Fruit fly (Drosophila melanogaster) whole organism, embryonic: ENCODE data around the gene UQCR-Q.

Experiments used
- CG11093 ChIP-seq: fragments of 200-800 bp; sonication (Bioruptor generic); IDR thresholded peaks from 3 replicates; pipeline ENCODE4 v1.3.6; 2022; ENCODE audit warnings: missing biosample characterization, missing genetic modification characterization
- CG11247 ChIP-seq: fragments of 200-800 bp; sonication (Bioruptor generic); IDR thresholded peaks from 2 replicates; pipeline ENCODE4 v1.3.6; 2022; ENCODE audit warnings: missing biosample characterization, missing genetic modification characterization
- CG11696 ChIP-seq: fragments of 200-800 bp; sonication (Bioruptor generic); IDR thresholded peaks from 2 replicates; pipeline ENCODE4 v1.3.6; 2022; ENCODE audit warnings: missing biosample characterization, missing genetic modification characterization
- CG12219 ChIP-seq: fragments of 200-800 bp; sonication (Bioruptor generic); optimal IDR thresholded peaks from 3 replicates; lab custom pipeline; 2018; ENCODE audit warnings: missing biosample characterization, mild to moderate bottlenecking, missing genetic modification characterization
- CG13296 ChIP-seq: fragments of 200-800 bp; sonication (Bioruptor generic); optimal IDR thresholded peaks from 3 replicates; lab custom pipeline; 2018; ENCODE audit warnings: missing biosample characterization, mild to moderate bottlenecking, missing genetic modification characterization
- CG13775 ChIP-seq: fragments of 200-800 bp; sonication (Bioruptor generic); optimal IDR thresholded peaks from 3 replicates; lab custom pipeline; 2017; ENCODE audit warnings: missing biosample characterization, mild to moderate bottlenecking, missing genetic modification characterization
- CG13894 ChIP-seq: fragments of 200-800 bp; sonication (Bioruptor generic); optimal IDR thresholded peaks from 3 replicates; lab custom pipeline; 2018; ENCODE audit warnings: missing biosample characterization, mild to moderate bottlenecking, missing genetic modification characterization, moderate library complexity
- CG1529 ChIP-seq: fragments of 200-800 bp; sonication (Bioruptor generic); optimal IDR thresholded peaks from 3 replicates; lab custom pipeline; 2018; ENCODE audit warnings: missing biosample characterization, missing genetic modification characterization
- CG15696 ChIP-seq: fragments of 200-800 bp; sonication (Bioruptor generic); optimal IDR thresholded peaks from 2 replicates; lab custom pipeline; 2019; ENCODE audit warnings: missing biosample characterization, mild to moderate bottlenecking, missing genetic modification characterization, moderate library complexity
- CG17385 ChIP-seq: fragments of 200-800 bp; sonication (Bioruptor generic); optimal IDR thresholded peaks from 3 replicates; lab custom pipeline; 2018; ENCODE audit warnings: missing biosample characterization, mild to moderate bottlenecking, missing genetic modification characterization
- CG17802 ChIP-seq: fragments of 200-800 bp; sonication (Bioruptor generic); optimal IDR thresholded peaks from 2 replicates; lab custom pipeline; 2018; ENCODE audit warnings: missing biosample characterization, mild to moderate bottlenecking, missing genetic modification characterization, moderate library complexity
- CG18599 ChIP-seq: fragments of 200-800 bp; sonication (Bioruptor generic); optimal IDR thresholded peaks from 3 replicates; lab custom pipeline; 2017; ENCODE audit warnings: missing biosample characterization, missing genetic modification characterization, mild to moderate bottlenecking, moderate library complexity, missing genetic modification reagents
- CG34422 ChIP-seq: fragments of 200-800 bp; sonication (Bioruptor generic); IDR thresholded peaks from 3 replicates; pipeline ENCODE4 v1.3.6; 2022; ENCODE audit warnings: missing biosample characterization, missing genetic modification characterization
- CG5953 ChIP-seq: fragments of 200-800 bp; sonication (Bioruptor generic); IDR thresholded peaks from 2 replicates; pipeline ENCODE4 v1.3.6; 2022; ENCODE audit warnings: missing biosample characterization, missing genetic modification characterization
- CG6765 ChIP-seq: fragments of 200-800 bp; sonication (Bioruptor generic); optimal IDR thresholded peaks from 3 replicates; lab custom pipeline; 2017; ENCODE audit warnings: missing biosample characterization, mild to moderate bottlenecking, missing genetic modification characterization
- CG7357 ChIP-seq: fragments of 200-800 bp; sonication (Bioruptor generic); IDR thresholded peaks from 3 replicates; pipeline ENCODE4 v1.3.6; 2022; ENCODE audit warnings: missing biosample characterization, missing genetic modification characterization
- CG7963 ChIP-seq: fragments of 200-800 bp; sonication (Bioruptor generic); IDR thresholded peaks from 3 replicates; pipeline ENCODE4 v1.3.6; 2022; ENCODE audit warnings: missing biosample characterization, missing genetic modification characterization; ENCODE audit not compliant: partially characterized antibody
- CG9727 ChIP-seq: fragments of 200-800 bp; sonication (Bioruptor generic); optimal IDR thresholded peaks from 3 replicates; lab custom pipeline; 2017; ENCODE audit warnings: missing biosample characterization, mild to moderate bottlenecking, missing genetic modification characterization
- CoRest ChIP-seq: fragments of 200-800 bp; sonication (Bioruptor generic); optimal IDR thresholded peaks from 3 replicates; lab custom pipeline; 2018; ENCODE audit warnings: missing biosample characterization, mild to moderate bottlenecking, missing genetic modification characterization, moderate library complexity
- E2f1 ChIP-seq: fragments of 200-800 bp; sonication (Bioruptor generic); IDR thresholded peaks from 2 replicates; pipeline ENCODE4 v1.3.6; 2022; ENCODE audit warnings: missing biosample characterization, missing genetic modification characterization
- Ets97D ChIP-seq: fragments of 200-800 bp; sonication (Bioruptor generic); optimal IDR thresholded peaks from 3 replicates; lab custom pipeline; 2016; ENCODE audit warnings: missing biosample characterization, missing genetic modification characterization
- Hr39 ChIP-seq: fragments of >200 bp; optimal IDR thresholded peaks from 2 replicates; lab custom pipeline; 2017
- MESR4 ChIP-seq: fragments of 200-800 bp; sonication (Bioruptor generic); optimal IDR thresholded peaks from 2 replicates; lab custom pipeline; 2018; ENCODE audit warnings: missing biosample characterization, mild to moderate bottlenecking, missing genetic modification characterization, moderate library complexity
- Optix ChIP-seq: fragments of 200-800 bp; sonication (Bioruptor generic); IDR thresholded peaks from 3 replicates; pipeline ENCODE4 v1.3.6; 2022; ENCODE audit warnings: missing biosample characterization, missing genetic modification characterization
- Sin3A ChIP-seq: fragments of >200 bp; optimal IDR thresholded peaks from 2 replicates; lab custom pipeline; 2018
- Sox102F ChIP-seq: fragments of 200-800 bp; sonication (Bioruptor generic); optimal IDR thresholded peaks from 2 replicates; lab custom pipeline; 2018; ENCODE audit warnings: missing biosample characterization, mild to moderate bottlenecking, missing genetic modification characterization, moderate library complexity
- ab ChIP-seq: fragments of 200-800 bp; sonication (Bioruptor generic); optimal IDR thresholded peaks from 2 replicates; lab custom pipeline; 2016; ENCODE audit warnings: missing biosample characterization, missing genetic modification characterization
- abd-A ChIP-seq: fragments of 200-800 bp; sonication (Bioruptor generic); optimal IDR thresholded peaks from 3 replicates; lab custom pipeline; 2019; ENCODE audit warnings: missing biosample characterization, mild to moderate bottlenecking, missing genetic modification characterization, moderate library complexity
- ap ChIP-seq: fragments of 200-800 bp; sonication (Bioruptor generic); IDR thresholded peaks from 2 replicates; pipeline ENCODE4 v1.3.6; 2022; ENCODE audit warnings: missing biosample characterization, missing genetic modification characterization
- bcd ChIP-seq: fragments of 200-800 bp; sonication (Bioruptor generic); optimal IDR thresholded peaks from 2 replicates; lab custom pipeline; 2017; ENCODE audit warnings: missing biosample characterization, mild to moderate bottlenecking, missing genetic modification characterization
- cad ChIP-seq: fragments of >200 bp; optimal IDR thresholded peaks from 2 replicates; lab custom pipeline; 2017; ENCODE audit warnings: missing biosample characterization, missing genetic modification characterization
- ci ChIP-seq: fragments of 200-800 bp; sonication (Bioruptor generic); IDR thresholded peaks from 3 replicates; pipeline ENCODE4 v1.3.6; 2022; ENCODE audit warnings: missing biosample characterization, missing genetic modification characterization
- dimm ChIP-seq: fragments of 200-800 bp; sonication (Bioruptor generic); IDR thresholded peaks from 2 replicates; pipeline ENCODE4 v1.3.6; 2022; ENCODE audit warnings: missing biosample characterization, missing genetic modification characterization
- disco-r ChIP-seq: fragments of 200-800 bp; sonication (Bioruptor generic); optimal IDR thresholded peaks from 2 replicates; lab custom pipeline; 2016; ENCODE audit warnings: missing biosample characterization, missing genetic modification characterization
- dmrt11E ChIP-seq: fragments of 200-800 bp; sonication (Bioruptor generic); optimal IDR thresholded peaks from 3 replicates; lab custom pipeline; 2018; ENCODE audit warnings: missing biosample characterization, mild to moderate bottlenecking, missing genetic modification characterization, moderate library complexity
- dysf ChIP-seq: fragments of 200-800 bp; sonication (Bioruptor generic); IDR thresholded peaks from 3 replicates; pipeline ENCODE4 v1.3.6; 2022; ENCODE audit warnings: missing biosample characterization, missing genetic modification characterization
- gro ChIP-seq: fragments of 200-800 bp; sonication (Bioruptor generic); optimal IDR thresholded peaks from 2 replicates; lab custom pipeline; 2016; ENCODE audit warnings: missing biosample characterization, missing genetic modification characterization
- gt ChIP-seq: fragments of 200-800 bp; sonication (Bioruptor generic); IDR thresholded peaks from 2 replicates; pipeline ENCODE4 v1.3.6; 2022; ENCODE audit warnings: missing biosample characterization, missing genetic modification characterization
- her ChIP-seq: fragments of 200-800 bp; sonication (Bioruptor generic); optimal IDR thresholded peaks from 2 replicates; lab custom pipeline; 2016; ENCODE audit warnings: missing biosample characterization, missing genetic modification characterization
- kay ChIP-seq: fragments of 200-800 bp; sonication (Bioruptor generic); optimal IDR thresholded peaks from 2 replicates; lab custom pipeline; 2016; ENCODE audit warnings: missing biosample characterization, missing genetic modification characterization
- lilli ChIP-seq: fragments of 200-800 bp; sonication (Bioruptor generic); optimal IDR thresholded peaks from 3 replicates; lab custom pipeline; 2016; ENCODE audit warnings: missing biosample characterization, missing genetic modification characterization
- lov ChIP-seq, 2 experiments: fragments of 200-800 bp in 1 of 2; fragments of >200 bp in 1 of 2; sonication (Bioruptor generic) in 1 of 2; IDR thresholded peaks in 1 of 2; optimal IDR thresholded peaks in 1 of 2; 2 replicates in 1 of 2; 3 replicates in 1 of 2; pipeline versions ENCODE4 v1.3.6 to Lab custom; 2017 to 2022; ENCODE audit warnings: missing biosample characterization in 1 of 2, missing genetic modification characterization in 1 of 2
- peb ChIP-seq: fragments of 200-800 bp; sonication (Bioruptor generic); IDR thresholded peaks from 2 replicates; pipeline ENCODE4 v1.3.6; 2022; ENCODE audit warnings: missing biosample characterization, missing genetic modification characterization
- pfk ChIP-seq: fragments of 200-800 bp; sonication (Bioruptor generic); optimal IDR thresholded peaks from 2 replicates; lab custom pipeline; 2018; ENCODE audit warnings: missing biosample characterization, mild to moderate bottlenecking, missing genetic modification characterization, moderate library complexity
- phol ChIP-seq: fragments of 200-800 bp; sonication (Bioruptor generic); optimal IDR thresholded peaks from 3 replicates; lab custom pipeline; 2018; ENCODE audit warnings: missing biosample characterization, mild to moderate bottlenecking, missing genetic modification characterization, moderate library complexity
- psq ChIP-seq: fragments of 200-800 bp; sonication (Bioruptor generic); optimal IDR thresholded peaks from 2 replicates; lab custom pipeline; 2017; ENCODE audit warnings: missing biosample characterization, missing genetic modification characterization
- run ChIP-seq: fragments of 200-800 bp; sonication (Bioruptor generic); optimal IDR thresholded peaks from 3 replicates; lab custom pipeline; 2018; ENCODE audit warnings: missing biosample characterization, mild to moderate bottlenecking, missing genetic modification characterization
- sens-2 ChIP-seq: fragments of 200-800 bp; sonication (Bioruptor generic); IDR thresholded peaks from 2 replicates; pipeline ENCODE4 v1.3.6; 2022; ENCODE audit warnings: missing biosample characterization, missing genetic modification characterization
- twi ChIP-seq: fragments of 200-800 bp; optimal IDR thresholded peaks from 2 replicates; lab custom pipeline; 2019; ENCODE audit warnings: missing biosample characterization, mild to moderate bottlenecking, missing genetic modification characterization, moderate library complexity
- vvl ChIP-seq: fragments of 200-800 bp; sonication (Bioruptor generic); IDR thresholded peaks from 2 replicates; pipeline ENCODE4 v1.3.6; 2022; ENCODE audit warnings: missing biosample characterization, missing genetic modification characterization
- wek ChIP-seq: fragments of 200-800 bp; sonication (Bioruptor generic); optimal IDR thresholded peaks from 3 replicates; lab custom pipeline; 2018; ENCODE audit warnings: missing biosample characterization, mild to moderate bottlenecking, missing genetic modification characterization, moderate library complexity

UQCR-Q gene

DNA sequence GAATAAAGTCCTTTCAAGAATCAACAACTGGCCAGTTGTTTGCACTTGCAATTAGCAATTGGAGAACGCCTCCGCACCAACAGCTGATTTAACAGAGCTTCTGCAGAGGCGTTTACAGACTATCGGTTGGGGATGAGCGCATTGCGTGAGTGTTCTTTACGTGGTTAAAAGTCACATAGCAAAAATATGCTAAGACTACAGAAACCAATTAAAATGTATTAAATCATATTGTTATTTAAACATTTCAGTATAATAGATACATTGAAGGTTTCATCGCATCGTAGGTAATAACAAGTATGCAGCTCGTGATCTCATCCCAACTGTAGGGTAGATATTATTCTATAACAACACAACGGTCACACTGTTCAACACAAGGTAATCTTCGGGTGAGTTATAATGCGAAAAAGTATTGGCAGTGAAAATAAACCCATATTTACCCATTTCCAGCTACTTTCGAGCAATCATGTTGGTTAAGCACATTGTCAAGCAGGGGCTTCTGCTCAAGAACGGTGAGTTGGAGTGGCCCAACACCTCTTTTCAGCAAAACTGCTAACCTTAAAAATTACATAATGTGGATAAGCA is 49.3 kb upstream of the UQCR-Q start, which contains the start of the genes Sec3 and COX7B (continued):
- TF ChIP-seq wek = no peak
- TF ChIP-seq CG9727 (GFP tag; lab: Kevin White, UChicago) = peak; percentile 62
- peak; percentile 26 for TF ChIP-seq gro
- peak; percentile 52; the same call in 1 of the 3 replicates for TF ChIP-seq dysf
- peak; percentile 82 for TF ChIP-seq lilli
- peak; percentile 55 for TF ChIP-seq CG13296 (GFP tag; lab: Kevin White, UChicago)
- no peak for TF ChIP-seq sens-2
- peak; percentile 63 for TF ChIP-seq dmrt11E (tag; lab: Kevin White, UChicago)
- peak; percentile 77 for TF ChIP-seq Sin3A (lab: Kevin White, UChicago)
- no peak for TF ChIP-seq disco-r (GFP tag; lab: Kevin White, UChicago)
- TF ChIP-seq CoRest = peak; percentile 78
- TF ChIP-seq abd-A = no peak
- TF ChIP-seq CG34422 (GFP tag; lab: Robert Waterston, UW) = peak; percentile 63
- no peak for TF ChIP-seq CG11696 (GFP tag; lab: Robert Waterston, UW)
- TF ChIP-seq kay (GFP tag; lab: Kevin White, UChicago) = peak; percentile 51
- no peak for TF ChIP-seq peb (GFP tag; lab: Robert Waterston, UW)
- TF ChIP-seq CG17802 (tag; lab: Kevin White, UChicago) = no peak
- peak; percentile 65 for TF ChIP-seq CG1529
- TF ChIP-seq Ets97D (GFP tag; lab: Kevin White, UChicago) = peak; percentile 29
- no peak for TF ChIP-seq ap (GFP tag; lab: Robert Waterston, UW)
- peak; percentile 47 for TF ChIP-seq CG17385 (GFP tag; lab: Kevin White, UChicago)
- TF ChIP-seq gt (GFP tag; lab: Robert Waterston, UW) = no peak
- peak; percentile 8 for TF ChIP-seq CG12219 (GFP tag; lab: Kevin White, UChicago)
- peak; percentile 8 for TF ChIP-seq her (GFP tag; lab: Kevin White, UChicago)
- TF ChIP-seq CG5953 (GFP tag; lab: Robert Waterston, UW) = no peak
- no peak for TF ChIP-seq psq (GFP tag; lab: Kevin White, UChicago)
- TF ChIP-seq CG13894 (tag; lab: Kevin White, UChicago) = peak; percentile 65
- peak; percentile 41; the same call in 2 of the 3 replicates for TF ChIP-seq CG7963 (GFP tag; lab: Robert Waterston, UW)
- peak; percentile 34 for TF ChIP-seq E2f1 (GFP tag; lab: Robert Waterston, UW)
- 0 out of 3 replicates have a peak, but pooled peaks have one; percentile 59 for TF ChIP-seq ci
- peak; percentile 76 for TF ChIP-seq CG15696 (tag; lab: Kevin White, UChicago)
- TF ChIP-seq run (tag; lab: Kevin White, UChicago) = peak; percentile 5
- no peak for TF ChIP-seq lov (optimal IDR thresholded peaks at IDR 0.05; lab: Kevin White, UChicago)
- TF ChIP-seq lov (GFP tag; IDR thresholded peaks at IDR 0.05; lab: Robert Waterston, UW) = no peak
- TF ChIP-seq Sox102F = peak; percentile 54
- peak; percentile 68 for TF ChIP-seq twi (tag; lab: Kevin White, UChicago)
- no peak for TF ChIP-seq Hr39 (lab: Kevin White, UChicago)
- TF ChIP-seq CG7357 (GFP tag; lab: Robert Waterston, UW) = 0 out of 3 replicates have a peak, but pooled peaks have one; percentile 34
- no peak for TF ChIP-seq ab (GFP tag; lab: Kevin White, UChicago)
- no peak for TF ChIP-seq CG11247 (GFP tag; lab: Robert Waterston, UW)
- no peak for TF ChIP-seq CG11093 (GFP tag; lab: Robert Waterston, UW)
- TF ChIP-seq vvl (GFP tag; lab: Robert Waterston, UW) = peak; percentile 72
- TF ChIP-seq CG13775 = peak; percentile 67
- peak; percentile 78 for TF ChIP-seq phol
- no peak for TF ChIP-seq CG6765 (GFP tag; lab: Kevin White, UChicago)
- peak; percentile 80 for TF ChIP-seq MESR4
- TF ChIP-seq pfk (GFP tag; lab: Kevin White, UChicago) = no peak
- TF ChIP-seq cad (GFP tag; lab: Kevin White, UChicago) = no peak
- peak; percentile 45 for TF ChIP-seq bcd (GFP tag; lab: Kevin White, UChicago)
- no peak for TF ChIP-seq Optix
- no peak for TF ChIP-seq dimm (GFP tag; lab: Robert Waterston, UW)
- peak; percentile 63 for TF ChIP-seq CG18599 (GFP tag; lab: Kevin White, UChicago)
